Worm (Caenorhabditis elegans): ENCODE data around the gene taf-6.1.

DNA sequence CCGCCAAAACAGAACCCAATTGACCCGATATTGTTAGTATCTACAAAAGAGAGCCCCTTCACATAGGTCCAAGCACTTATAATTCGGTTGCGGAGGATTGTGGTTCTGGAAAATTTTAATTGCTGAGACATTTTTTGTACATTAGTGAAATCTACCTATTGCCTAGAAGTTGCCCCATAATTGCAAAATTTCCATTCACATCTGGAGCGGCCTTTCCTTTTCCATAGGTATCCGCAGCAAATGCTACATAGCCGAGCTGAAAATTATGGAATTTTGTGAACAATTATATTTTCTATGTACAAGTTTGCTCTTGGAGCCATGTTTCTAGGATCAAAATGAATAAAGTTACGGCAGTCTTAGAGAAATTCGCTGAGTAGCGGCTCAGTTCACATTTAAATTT lies 43.1 kb downstream of the taf-6.1 start:
- no peak for TF ChIP-seq pqm-1 (tag; optimal IDR thresholded peaks at IDR 0.05)
- TF ChIP-seq nhr-232 (tag; optimal IDR thresholded peaks at IDR 0.05): no peak

Measured in whole organism, late embryonic.